Fruit fly (Drosophila melanogaster): ENCODE data around the gene RpL26.

DNA sequence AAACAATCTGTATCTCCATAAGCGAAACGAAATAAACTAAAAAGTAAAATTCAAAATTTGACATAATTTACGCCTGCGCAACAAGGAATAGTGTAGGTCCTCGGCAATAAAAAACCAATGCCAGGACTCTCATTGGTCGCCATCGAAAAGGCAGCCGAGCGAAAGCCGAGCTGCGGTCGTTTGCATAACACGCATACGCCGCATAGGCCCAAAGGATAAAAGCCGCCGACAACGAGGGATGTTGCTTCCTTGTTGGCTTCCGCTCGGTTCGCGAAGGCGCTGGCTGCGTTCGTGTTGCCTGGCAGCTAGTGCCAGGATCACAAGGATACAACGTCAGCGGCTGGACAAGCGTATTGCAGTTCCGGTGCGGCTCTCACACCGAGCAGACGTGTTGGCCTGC is 38.2 kb upstream of the RpL26 start:
- TF ChIP-seq psq (optimal IDR thresholded peaks at IDR 0.05) (no peak), h (optimal IDR thresholded peaks at IDR 0.05) (no peak), insv (optimal IDR thresholded peaks at IDR 0.05) (no peak)
